Fruit fly (Drosophila melanogaster) whole organism, prepupa: Measurements from ENCODE around the gene Smyd3.
A peak's percentile ranks its signal among the peaks of the same experiment; 100 is the strongest.

Source experiments
- Blimp-1 ChIP-seq: fragments of 200-800 bp; sonication (Bioruptor generic); optimal IDR thresholded peaks from 3 replicates; lab custom pipeline; 2017; ENCODE audit warnings: missing biosample characterization, missing genetic modification characterization, mild to moderate bottlenecking, moderate library complexity, missing genetic modification reagents
- CG10631 ChIP-seq: fragments of 200-800 bp; sonication (Bioruptor generic); optimal IDR thresholded peaks from 2 replicates; lab custom pipeline; 2016; ENCODE audit warnings: missing biosample characterization, missing genetic modification characterization
- CG10669 ChIP-seq: fragments of 200-800 bp; sonication (Bioruptor generic); optimal IDR thresholded peaks from 3 replicates; lab custom pipeline; 2018; ENCODE audit warnings: missing biosample characterization, mild to moderate bottlenecking, missing genetic modification characterization, moderate library complexity
- CG11294 ChIP-seq: fragments of 200-800 bp; sonication (Bioruptor generic); IDR thresholded peaks from 2 replicates; pipeline ENCODE4 v1.3.6; 2022; ENCODE audit warnings: missing biosample characterization, missing genetic modification characterization
- CG15336 ChIP-seq: fragments of 200-800 bp; sonication (Bioruptor generic); IDR thresholded peaks from 2 replicates; pipeline ENCODE4 v1.3.6; 2022; ENCODE audit warnings: missing biosample characterization, missing genetic modification characterization
- CG1621 ChIP-seq: fragments of 200-800 bp; sonication (Bioruptor generic); optimal IDR thresholded peaks from 3 replicates; lab custom pipeline; 2018; ENCODE audit warnings: missing biosample characterization, mild to moderate bottlenecking, missing genetic modification characterization
- CG16779 ChIP-seq: fragments of 200-800 bp; sonication (Bioruptor generic); optimal IDR thresholded peaks from 3 replicates; lab custom pipeline; 2017; ENCODE audit warnings: missing biosample characterization, mild to moderate bottlenecking, missing genetic modification characterization
- CG31627 ChIP-seq: fragments of 200-800 bp; sonication (Bioruptor generic); optimal IDR thresholded peaks from 3 replicates; lab custom pipeline; 2016; ENCODE audit warnings: missing biosample characterization, missing genetic modification characterization
- CG32006 ChIP-seq: fragments of 200-800 bp; sonication (Bioruptor generic); optimal IDR thresholded peaks from 3 replicates; lab custom pipeline; 2017; ENCODE audit warnings: missing biosample characterization, mild to moderate bottlenecking, missing genetic modification characterization
- CG34406 ChIP-seq: fragments of 200-800 bp; sonication (Bioruptor generic); optimal IDR thresholded peaks from 3 replicates; lab custom pipeline; 2016; ENCODE audit warnings: missing biosample characterization, missing genetic modification characterization
- CG4318 ChIP-seq: fragments of 200-800 bp; sonication (Bioruptor generic); optimal IDR thresholded peaks from 3 replicates; lab custom pipeline; 2017; ENCODE audit warnings: missing biosample characterization, mild to moderate bottlenecking, missing genetic modification characterization
- CG6163 ChIP-seq: fragments of 200-800 bp; sonication (Bioruptor generic); IDR thresholded peaks from 3 replicates; pipeline ENCODE4 v1.3.6; 2022; ENCODE audit warnings: missing biosample characterization, missing genetic modification characterization
- CG6276 ChIP-seq: fragments of 200-800 bp; sonication (Bioruptor generic); optimal IDR thresholded peaks from 2 replicates; lab custom pipeline; 2017; ENCODE audit warnings: missing biosample characterization, mild to moderate bottlenecking, missing genetic modification characterization
- CG6808 ChIP-seq: fragments of 200-800 bp; sonication (Bioruptor generic); optimal IDR thresholded peaks from 3 replicates; lab custom pipeline; 2017; ENCODE audit warnings: missing biosample characterization, missing genetic modification characterization, mild to moderate bottlenecking, moderate library complexity, missing genetic modification reagents
- CG6854 ChIP-seq: fragments of 200-800 bp; sonication (Bioruptor generic); optimal IDR thresholded peaks from 2 replicates; lab custom pipeline; 2017; ENCODE audit warnings: missing biosample characterization, mild to moderate bottlenecking, missing genetic modification characterization
- CG7368 ChIP-seq: fragments of 200-800 bp; sonication (Bioruptor generic); optimal IDR thresholded peaks from 3 replicates; lab custom pipeline; 2016; ENCODE audit warnings: missing biosample characterization, missing genetic modification characterization
- CG8319 ChIP-seq: fragments of 200-800 bp; sonication (Bioruptor generic); optimal IDR thresholded peaks from 3 replicates; lab custom pipeline; 2016; ENCODE audit warnings: missing biosample characterization, missing genetic modification characterization
- CG8632 ChIP-seq: fragments of 200-800 bp; sonication (Bioruptor generic); optimal IDR thresholded peaks from 3 replicates; lab custom pipeline; 2016; ENCODE audit warnings: missing biosample characterization, missing genetic modification characterization
- Eip78C ChIP-seq: fragments of 200-800 bp; sonication (Bioruptor generic); peaks from one replicate; lab custom pipeline; 2016; ENCODE audit warnings: missing biosample characterization, missing genetic modification characterization
- Ets21C ChIP-seq: fragments of 200-800 bp; sonication (Bioruptor generic); optimal IDR thresholded peaks from 3 replicates; lab custom pipeline; 2016; ENCODE audit warnings: missing biosample characterization, missing genetic modification characterization
- Ets96B ChIP-seq: fragments of 200-800 bp; optimal IDR thresholded peaks from 2 replicates; lab custom pipeline; 2019; ENCODE audit warnings: missing biosample characterization, mild to moderate bottlenecking, missing genetic modification characterization, moderate library complexity
- Gug ChIP-seq: fragments of 200-800 bp; sonication (Bioruptor generic); IDR thresholded peaks from 2 replicates; pipeline ENCODE4 v1.3.6; 2022; ENCODE audit warnings: missing biosample characterization, missing genetic modification characterization
- Hr38 ChIP-seq: sonication (Bioruptor generic); optimal IDR thresholded peaks from 2 replicates; lab custom pipeline; 2016; ENCODE audit warnings: missing biosample characterization, missing genetic modification characterization
- Hr4 ChIP-seq: fragments of 200-800 bp; sonication (Bioruptor generic); optimal IDR thresholded peaks from 3 replicates; lab custom pipeline; 2016; ENCODE audit warnings: missing biosample characterization, missing genetic modification characterization
- Lpt ChIP-seq: fragments of 200-800 bp; sonication (Bioruptor generic); optimal IDR thresholded peaks from 3 replicates; lab custom pipeline; 2016; ENCODE audit warnings: missing biosample characterization, missing genetic modification characterization
- OdsH ChIP-seq: fragments of 200-800 bp; sonication (Bioruptor generic); optimal IDR thresholded peaks from 3 replicates; lab custom pipeline; 2016; ENCODE audit warnings: missing biosample characterization, missing genetic modification characterization
- Smox ChIP-seq: fragments of 200-800 bp; sonication (Bioruptor generic); optimal IDR thresholded peaks from 3 replicates; lab custom pipeline; 2016; ENCODE audit warnings: missing biosample characterization, missing genetic modification characterization
- Sox14 ChIP-seq: fragments of 200-800 bp; sonication (Bioruptor generic); optimal IDR thresholded peaks from 3 replicates; lab custom pipeline; 2016; ENCODE audit warnings: missing biosample characterization, missing genetic modification characterization
- acj6 ChIP-seq: fragments of 200-800 bp; sonication (Bioruptor generic); optimal IDR thresholded peaks from 3 replicates; lab custom pipeline; 2016; ENCODE audit warnings: missing biosample characterization, missing genetic modification characterization
- cyc ChIP-seq: fragments of 200-800 bp; sonication (Bioruptor generic); optimal IDR thresholded peaks from 3 replicates; lab custom pipeline; 2016; ENCODE audit warnings: missing biosample characterization, missing genetic modification characterization
- dac ChIP-seq: fragments of 200-800 bp; sonication (Bioruptor generic); optimal IDR thresholded peaks from 2 replicates; lab custom pipeline; 2017; ENCODE audit warnings: missing biosample characterization, mild to moderate bottlenecking, missing genetic modification characterization
- dsx ChIP-seq: fragments of 200-800 bp; optimal IDR thresholded peaks from 3 replicates; lab custom pipeline; 2019; ENCODE audit warnings: missing biosample characterization, mild to moderate bottlenecking, missing genetic modification characterization, moderate library complexity; ENCODE audit not compliant: poor library complexity, severe bottlenecking
- eg ChIP-seq: fragments of 200-800 bp; sonication (Bioruptor generic); IDR thresholded peaks from 3 replicates; pipeline ENCODE4 v1.3.6; 2022; ENCODE audit warnings: missing biosample characterization, missing genetic modification characterization
- esn ChIP-seq: fragments of 200-800 bp; sonication (Bioruptor generic); optimal IDR thresholded peaks from 2 replicates; lab custom pipeline; 2016; ENCODE audit warnings: missing biosample characterization, mild to moderate bottlenecking, missing genetic modification characterization, moderate library complexity
- fd85E ChIP-seq: fragments of 200-800 bp; sonication (Bioruptor generic); optimal IDR thresholded peaks from 3 replicates; lab custom pipeline; 2016; ENCODE audit warnings: missing biosample characterization, missing genetic modification characterization
- fkh ChIP-seq: fragments of 200-800 bp; sonication (Bioruptor generic); optimal IDR thresholded peaks from 3 replicates; lab custom pipeline; 2017; ENCODE audit warnings: missing biosample characterization, mild to moderate bottlenecking, missing genetic modification characterization, moderate library complexity
- salr ChIP-seq, 2 experiments: fragments of 200-800 bp; sonication (Bioruptor generic); optimal IDR thresholded peaks; 3 replicates each; lab custom pipeline; 2016 to 2018; ENCODE audit warnings: missing biosample characterization in 2 of 2, missing genetic modification characterization in 2 of 2, mild to moderate bottlenecking in 1 of 2
- ss ChIP-seq, 2 experiments: fragments of 200-800 bp; sonication (Bioruptor generic); optimal IDR thresholded peaks; 2 replicates in 1 of 2; 3 replicates in 1 of 2; lab custom pipeline; 2017 to 2018; ENCODE audit warnings: mild to moderate bottlenecking in 2 of 2, missing biosample characterization in 2 of 2, missing genetic modification characterization in 2 of 2, moderate library complexity in 1 of 2
- svp ChIP-seq: fragments of 200-800 bp; sonication (Bioruptor generic); peaks from one replicate; lab custom pipeline; 2016; ENCODE audit warnings: missing biosample characterization, missing genetic modification characterization
- vri ChIP-seq: fragments of 200-800 bp; sonication (Bioruptor generic); optimal IDR thresholded peaks from 3 replicates; lab custom pipeline; 2016; ENCODE audit warnings: missing biosample characterization, mild to moderate bottlenecking, missing genetic modification characterization

Gene Smyd3

dm6 chrX:2642484-2643379 is 34.1 kb upstream of the Smyd3 start:
- TF ChIP-seq Hr38 (no peak), CG10631 (no peak), Sox14 (GFP tag; lab: Kevin White, UChicago) (peak; percentile 23), CG11294 (GFP tag; lab: Robert Waterston, UW) (no peak), ss (GFP tag; optimal IDR thresholded peaks at IDR 0.05; lab: Kevin White, UChicago) (peak; percentile 27 to 50), Blimp-1 (GFP tag; lab: Kevin White, UChicago) (no peak), Hr4 (GFP tag; lab: Kevin White, UChicago) (no peak), Eip78C (GFP tag; lab: Kevin White, UChicago) (peak; percentile 73), salr (GFP tag; optimal IDR thresholded peaks at IDR 0.05; lab: Kevin White, UChicago) (peak in 1 of 2 experiments; percentile 3), CG32006 (GFP tag; lab: Kevin White, UChicago) (peak; percentile 34), CG6276 (peak; percentile 64), dac (peak; percentile 38), CG1621 (peak; percentile 3), eg (GFP tag; lab: Robert Waterston, UW) (peak; percentile 65; the same call in 2 of the 3 replicates), CG8632 (GFP tag; lab: Kevin White, UChicago) (no peak), CG6854 (peak; percentile 9), Gug (peak; percentile 17; the same call in 1 of the 2 replicates), CG31627 (no peak), Lpt (GFP tag; lab: Kevin White, UChicago) (peak; percentile 21), acj6 (GFP tag; lab: Kevin White, UChicago) (no peak), CG10669 (GFP tag; lab: Kevin White, UChicago) (peak; percentile 28), CG7368 (GFP tag; lab: Kevin White, UChicago) (no peak), CG15336 (GFP tag; lab: Robert Waterston, UW) (peak; percentile 37; the same call in 1 of the 2 replicates), dsx (GFP tag; lab: Kevin White, UChicago) (peak; percentile 1), Smox (GFP tag; lab: Kevin White, UChicago) (no peak), OdsH (no peak), CG4318 (no peak), CG6808 (peak; percentile 18), fkh (peak; percentile 12), CG6163 (GFP tag; lab: Robert Waterston, UW) (peak; percentile 47), CG16779 (tag; lab: Kevin White, UChicago) (no peak), vri (GFP tag; lab: Kevin White, UChicago) (peak; percentile 42)

- TF ChIP-seq Eip78C (GFP tag; lab: Kevin White, UChicago) (peak; percentile 24), fkh (no peak), cyc (GFP tag; lab: Kevin White, UChicago) (no peak)
Measured at dm6 chrX:2638646-2639045, 30.0 kb upstream of the Smyd3 start.

- TF ChIP-seq fd85E: no peak
- TF ChIP-seq Hr38: no peak
- no peak for TF ChIP-seq CG34406 (GFP tag; lab: Kevin White, UChicago)
- TF ChIP-seq Ets21C (GFP tag; lab: Kevin White, UChicago): no peak
- no peak for TF ChIP-seq Sox14 (GFP tag; lab: Kevin White, UChicago)
- TF ChIP-seq vri (GFP tag; lab: Kevin White, UChicago): no peak
- TF ChIP-seq fkh: no peak
- TF ChIP-seq CG8319 (GFP tag; lab: Kevin White, UChicago): no peak
- no peak for TF ChIP-seq Lpt (GFP tag; lab: Kevin White, UChicago)
- TF ChIP-seq Ets96B: no peak
- no peak for TF ChIP-seq svp (GFP tag; lab: Kevin White, UChicago)
- no peak for TF ChIP-seq esn (GFP tag; lab: Kevin White, UChicago)
- TF ChIP-seq dsx (GFP tag; lab: Kevin White, UChicago): no peak
- no peak for TF ChIP-seq CG6808
- no peak for TF ChIP-seq acj6 (GFP tag; lab: Kevin White, UChicago)
- TF ChIP-seq CG16779 (tag; lab: Kevin White, UChicago): no peak
Measured at dm6 chrX:2637914-2638313, 29.2 kb upstream of the Smyd3 start.
